Fruit fly (Drosophila melanogaster) whole organism, embryonic: Measurements from ENCODE around the gene RapGAP1.

Experiments used
- B-H2 ChIP-seq: fragments of 200-800 bp; sonication (Bioruptor generic); optimal IDR thresholded peaks from 2 replicates; lab custom pipeline; 2018; ENCODE audit warnings: missing biosample characterization, mild to moderate bottlenecking, missing genetic modification characterization
- CG10147 ChIP-seq: fragments of 200-800 bp; sonication (Bioruptor generic); optimal IDR thresholded peaks from 2 replicates; lab custom pipeline; 2019; ENCODE audit warnings: missing biosample characterization, mild to moderate bottlenecking, missing genetic modification characterization, moderate library complexity
- CG10543 ChIP-seq: fragments of 200-800 bp; sonication (Bioruptor generic); optimal IDR thresholded peaks from 3 replicates; lab custom pipeline; 2017; ENCODE audit warnings: missing biosample characterization, mild to moderate bottlenecking, missing genetic modification characterization, moderate library complexity
- CG11093 ChIP-seq: fragments of 200-800 bp; sonication (Bioruptor generic); IDR thresholded peaks from 3 replicates; pipeline ENCODE4 v1.3.6; 2022; ENCODE audit warnings: missing biosample characterization, missing genetic modification characterization
- CG11456 ChIP-seq: fragments of 200-800 bp; sonication (Bioruptor generic); IDR thresholded peaks from 3 replicates; pipeline ENCODE4 v1.3.6; 2022; ENCODE audit warnings: missing biosample characterization, missing genetic modification characterization
- CG12219 ChIP-seq: fragments of 200-800 bp; sonication (Bioruptor generic); optimal IDR thresholded peaks from 3 replicates; lab custom pipeline; 2018; ENCODE audit warnings: missing biosample characterization, mild to moderate bottlenecking, missing genetic modification characterization
- CG1233 ChIP-seq: fragments of 200-800 bp; sonication (Bioruptor generic); optimal IDR thresholded peaks from 4 replicates; lab custom pipeline; 2018; ENCODE audit warnings: missing biosample characterization, mild to moderate bottlenecking, missing genetic modification characterization
- CG13296 ChIP-seq: fragments of 200-800 bp; sonication (Bioruptor generic); optimal IDR thresholded peaks from 3 replicates; lab custom pipeline; 2018; ENCODE audit warnings: missing biosample characterization, mild to moderate bottlenecking, missing genetic modification characterization
- CG15011 ChIP-seq: fragments of 200-800 bp; sonication (Bioruptor generic); optimal IDR thresholded peaks from 3 replicates; lab custom pipeline; 2018; ENCODE audit warnings: missing biosample characterization, mild to moderate bottlenecking, missing genetic modification characterization
- CG1529 ChIP-seq: fragments of 200-800 bp; sonication (Bioruptor generic); optimal IDR thresholded peaks from 3 replicates; lab custom pipeline; 2018; ENCODE audit warnings: missing biosample characterization, missing genetic modification characterization
- CG2712 ChIP-seq: fragments of 200-800 bp; optimal IDR thresholded peaks from 3 replicates; lab custom pipeline; 2019; ENCODE audit warnings: missing biosample characterization, mild to moderate bottlenecking, missing genetic modification characterization, moderate library complexity
- CG30431 ChIP-seq: fragments of 200-800 bp; sonication (Bioruptor generic); optimal IDR thresholded peaks from 2 replicates; lab custom pipeline; 2017; ENCODE audit warnings: missing biosample characterization, missing genetic modification characterization
- CG3838 ChIP-seq: fragments of 200-800 bp; sonication (Bioruptor generic); optimal IDR thresholded peaks from 3 replicates; lab custom pipeline; 2016; ENCODE audit warnings: missing biosample characterization, missing genetic modification characterization
- CG43689 ChIP-seq: fragments of 200-800 bp; sonication (Bioruptor generic); IDR thresholded peaks from 2 replicates; pipeline ENCODE4 v1.3.6; 2022; ENCODE audit warnings: missing biosample characterization, missing genetic modification characterization
- CG7271 ChIP-seq: fragments of 200-800 bp; sonication (Bioruptor generic); optimal IDR thresholded peaks from 2 replicates; lab custom pipeline; 2018; ENCODE audit warnings: missing biosample characterization, mild to moderate bottlenecking, missing genetic modification characterization, moderate library complexity
- CG8924 ChIP-seq: fragments of 200-800 bp; optimal IDR thresholded peaks from 3 replicates; lab custom pipeline; 2019; ENCODE audit warnings: missing biosample characterization, mild to moderate bottlenecking, missing genetic modification characterization, moderate library complexity
- CG9609 ChIP-seq: fragments of 200-800 bp; sonication (Bioruptor generic); optimal IDR thresholded peaks from 3 replicates; lab custom pipeline; 2016; ENCODE audit warnings: missing biosample characterization, missing genetic modification characterization
- CG9876 ChIP-seq: fragments of 200-800 bp; sonication (Bioruptor generic); optimal IDR thresholded peaks from 2 replicates; lab custom pipeline; 2016; ENCODE audit warnings: missing biosample characterization, missing genetic modification characterization
- CHES-1-like ChIP-seq: fragments of 200-800 bp; sonication (Bioruptor generic); optimal IDR thresholded peaks from 2 replicates; lab custom pipeline; 2016; ENCODE audit warnings: missing biosample characterization, missing genetic modification characterization
- CoRest ChIP-seq: fragments of 200-800 bp; sonication (Bioruptor generic); optimal IDR thresholded peaks from 3 replicates; lab custom pipeline; 2018; ENCODE audit warnings: missing biosample characterization, mild to moderate bottlenecking, missing genetic modification characterization, moderate library complexity
- Fer3 ChIP-seq: fragments of 200-800 bp; sonication (Bioruptor generic); optimal IDR thresholded peaks from 2 replicates; lab custom pipeline; 2018; ENCODE audit warnings: missing biosample characterization, mild to moderate bottlenecking, missing genetic modification characterization, moderate library complexity
- Hey ChIP-seq: fragments of 200-800 bp; sonication (Bioruptor generic); optimal IDR thresholded peaks from 3 replicates; lab custom pipeline; 2018; ENCODE audit warnings: missing biosample characterization, mild to moderate bottlenecking, missing genetic modification characterization
- HmgZ ChIP-seq: fragments of 200-800 bp; sonication (Bioruptor generic); optimal IDR thresholded peaks from 2 replicates; lab custom pipeline; 2018; ENCODE audit warnings: missing biosample characterization, mild to moderate bottlenecking, missing genetic modification characterization
- Lhr ChIP-seq: fragments of 200-800 bp; sonication (Bioruptor generic); optimal IDR thresholded peaks from 3 replicates; lab custom pipeline; 2017; ENCODE audit warnings: mild to moderate bottlenecking, missing biosample characterization, missing genetic modification reagents, missing genetic modification characterization
- NC2β ChIP-seq: fragments of 200-800 bp; sonication (Bioruptor generic); optimal IDR thresholded peaks from 2 replicates; lab custom pipeline; 2016; ENCODE audit warnings: missing biosample characterization, missing genetic modification characterization
- NK7.1 ChIP-seq: fragments of 200-800 bp; sonication (Bioruptor generic); optimal IDR thresholded peaks from 3 replicates; lab custom pipeline; 2016; ENCODE audit warnings: missing biosample characterization, missing genetic modification characterization
- Nf-YA ChIP-seq: fragments of 200-800 bp; sonication (Bioruptor generic); IDR thresholded peaks from 2 replicates; pipeline ENCODE4 v1.3.6; 2022; ENCODE audit warnings: missing biosample characterization, missing genetic modification characterization
- Nf-YB ChIP-seq: fragments of 200-800 bp; sonication (Bioruptor generic); optimal IDR thresholded peaks from 3 replicates; lab custom pipeline; 2019; ENCODE audit warnings: missing biosample characterization, mild to moderate bottlenecking, missing genetic modification characterization, moderate library complexity
- Oaz ChIP-seq: fragments of 200-800 bp; sonication (Bioruptor generic); IDR thresholded peaks from 2 replicates; pipeline ENCODE4 v1.3.6; 2022; ENCODE audit warnings: missing biosample characterization, missing genetic modification characterization
- Optix ChIP-seq: fragments of 200-800 bp; sonication (Bioruptor generic); IDR thresholded peaks from 3 replicates; pipeline ENCODE4 v1.3.6; 2022; ENCODE audit warnings: missing biosample characterization, missing genetic modification characterization
- Poxn ChIP-seq: fragments of 200-800 bp; sonication (Bioruptor generic); IDR thresholded peaks from 2 replicates; pipeline ENCODE4 v1.3.6; 2022; ENCODE audit warnings: missing biosample characterization, missing genetic modification characterization
- Sin3A ChIP-seq: fragments of >200 bp; optimal IDR thresholded peaks from 2 replicates; lab custom pipeline; 2018
- ab ChIP-seq: fragments of 200-800 bp; sonication (Bioruptor generic); optimal IDR thresholded peaks from 2 replicates; lab custom pipeline; 2016; ENCODE audit warnings: missing biosample characterization, missing genetic modification characterization
- ac ChIP-seq: fragments of 200-800 bp; sonication (Bioruptor generic); optimal IDR thresholded peaks from 3 replicates; lab custom pipeline; 2017; ENCODE audit warnings: missing biosample characterization, mild to moderate bottlenecking, missing genetic modification characterization
- br ChIP-seq: fragments of >200 bp; optimal IDR thresholded peaks from 2 replicates; lab custom pipeline; 2017
- dpn ChIP-seq, 2 experiments: fragments of 200-800 bp; sonication (Bioruptor generic); optimal IDR thresholded peaks; 3 replicates each; lab custom pipeline; 2016; ENCODE audit warnings: missing biosample characterization in 2 of 2, missing genetic modification characterization in 2 of 2
- fd3F ChIP-seq: fragments of 200-800 bp; sonication (Bioruptor generic); optimal IDR thresholded peaks from 2 replicates; lab custom pipeline; 2018; ENCODE audit warnings: missing biosample characterization, mild to moderate bottlenecking, missing genetic modification characterization, moderate library complexity
- ftz-f1 ChIP-seq: fragments of 200-800 bp; sonication (Bioruptor generic); optimal IDR thresholded peaks from 2 replicates; lab custom pipeline; 2016; ENCODE audit warnings: missing biosample characterization, missing genetic modification characterization
- gsb ChIP-seq: fragments of 200-800 bp; sonication (Bioruptor generic); IDR thresholded peaks from 2 replicates; pipeline ENCODE4 v1.3.6; 2022; ENCODE audit warnings: missing biosample characterization, missing genetic modification characterization
- hbn ChIP-seq: fragments of 200-800 bp; sonication (Bioruptor generic); IDR thresholded peaks from 2 replicates; pipeline ENCODE4 v1.3.6; 2022; ENCODE audit warnings: missing biosample characterization, missing genetic modification characterization; ENCODE audit not compliant: partially characterized antibody
- hth ChIP-seq: fragments of >200 bp; optimal IDR thresholded peaks from 2 replicates; lab custom pipeline; 2017; ENCODE audit warnings: inconsistent platforms
- kah ChIP-seq: fragments of 200-800 bp; sonication (Bioruptor generic); optimal IDR thresholded peaks from 2 replicates; lab custom pipeline; 2018; ENCODE audit warnings: missing biosample characterization, mild to moderate bottlenecking, missing genetic modification characterization
- lmd ChIP-seq: fragments of 200-800 bp; sonication (Bioruptor generic); IDR thresholded peaks from 2 replicates; pipeline ENCODE4 v1.3.6; 2022; ENCODE audit warnings: missing biosample characterization, missing genetic modification characterization
- mam ChIP-seq: fragments of 200-800 bp; sonication (Bioruptor generic); optimal IDR thresholded peaks from 3 replicates; lab custom pipeline; 2016; ENCODE audit warnings: missing biosample characterization, missing genetic modification characterization
- oc ChIP-seq: fragments of 200-800 bp; sonication (Bioruptor generic); optimal IDR thresholded peaks from 2 replicates; lab custom pipeline; 2018; ENCODE audit warnings: missing biosample characterization, mild to moderate bottlenecking, missing genetic modification characterization, moderate library complexity
- pb ChIP-seq: fragments of 200-800 bp; sonication (Bioruptor generic); optimal IDR thresholded peaks from 3 replicates; lab custom pipeline; 2016; ENCODE audit warnings: missing biosample characterization, missing genetic modification characterization
- scrt ChIP-seq: fragments of 200-800 bp; sonication (Bioruptor generic); optimal IDR thresholded peaks from 2 replicates; lab custom pipeline; 2018; ENCODE audit warnings: missing biosample characterization, mild to moderate bottlenecking, missing genetic modification characterization, moderate library complexity
- sisA ChIP-seq: fragments of 200-800 bp; sonication (Bioruptor generic); IDR thresholded peaks from 2 replicates; pipeline ENCODE4 v1.3.6; 2022; ENCODE audit warnings: missing biosample characterization, missing genetic modification characterization
- ssp ChIP-seq: fragments of 200-800 bp; sonication (Bioruptor generic); IDR thresholded peaks from 2 replicates; pipeline ENCODE4 v1.3.6; 2022; ENCODE audit warnings: missing biosample characterization, missing genetic modification characterization
- tup ChIP-seq: fragments of 200-800 bp; sonication (Bioruptor generic); optimal IDR thresholded peaks from 2 replicates; lab custom pipeline; 2016; ENCODE audit warnings: missing biosample characterization, mild to moderate bottlenecking, missing genetic modification characterization, moderate library complexity
- vfl ChIP-seq: fragments of 200-800 bp; sonication (Bioruptor generic); optimal IDR thresholded peaks from 2 replicates; lab custom pipeline; 2016; ENCODE audit warnings: missing biosample characterization, missing genetic modification characterization

RapGAP1 gene

dm6 chr2L:7530437-7531091 lies 48.2 kb downstream of the RapGAP1 start (continued):
- TF ChIP-seq hbn (GFP tag; lab: Robert Waterston, UW) = no peak
- peak; percentile 86 to 98 for TF ChIP-seq dpn (GFP tag; optimal IDR thresholded peaks at IDR 0.05; lab: Kevin White, UChicago)
- TF ChIP-seq scrt (GFP tag; lab: Kevin White, UChicago) = peak; percentile 96
- peak; percentile 92 for TF ChIP-seq Poxn (GFP tag; lab: Robert Waterston, UW)
- peak; percentile 99 for TF ChIP-seq CG1233
- TF ChIP-seq CG3838 (GFP tag; lab: Kevin White, UChicago) = peak; percentile 89
- TF ChIP-seq CG8924 (tag; lab: Kevin White, UChicago) = peak; percentile 99
- TF ChIP-seq CG30431 = peak; percentile 97
- peak; percentile 98 for TF ChIP-seq oc
- peak; percentile 99 for TF ChIP-seq CG10543 (GFP tag; lab: Kevin White, UChicago)
- peak; percentile 93 for TF ChIP-seq vfl
- peak; percentile 98 for TF ChIP-seq CG1529 (GFP tag; lab: Kevin White, UChicago)
- peak; percentile 63 for TF ChIP-seq CG9876 (GFP tag; lab: Kevin White, UChicago)
- peak; percentile 97 for TF ChIP-seq CG11093
- TF ChIP-seq ftz-f1 = peak; percentile 67
- TF ChIP-seq Optix (GFP tag; lab: Robert Waterston, UW) = peak; percentile 95
- TF ChIP-seq HmgZ = peak; percentile 98
- peak; percentile 98 for TF ChIP-seq lmd (GFP tag; lab: Robert Waterston, UW)
- no peak for TF ChIP-seq hth (lab: Kevin White, UChicago)
- TF ChIP-seq Lhr = peak; percentile 96
- TF ChIP-seq ac (GFP tag; lab: Kevin White, UChicago) = peak; percentile 97
- peak; percentile 99 for TF ChIP-seq CoRest (tag; lab: Kevin White, UChicago)
- peak; percentile 70 for TF ChIP-seq NC2β (GFP tag; lab: Kevin White, UChicago)
- TF ChIP-seq mam (GFP tag; lab: Kevin White, UChicago) = peak; percentile 82
- TF ChIP-seq kah = peak; percentile 96
- TF ChIP-seq CG7271 (tag; lab: Kevin White, UChicago) = peak; percentile 93
- TF ChIP-seq NK7.1 (GFP tag; lab: Kevin White, UChicago) = peak; percentile 79
- TF ChIP-seq ab (GFP tag; lab: Kevin White, UChicago) = peak; percentile 65
- peak; percentile 95 for TF ChIP-seq gsb (GFP tag; lab: Robert Waterston, UW)
- TF ChIP-seq fd3F (GFP tag; lab: Kevin White, UChicago) = peak; percentile 98
- TF ChIP-seq CG12219 (GFP tag; lab: Kevin White, UChicago) = peak; percentile 95
- TF ChIP-seq CG15011 (GFP tag; lab: Kevin White, UChicago) = peak; percentile 97
- TF ChIP-seq CG9609 (GFP tag; lab: Kevin White, UChicago) = peak; percentile 82
- TF ChIP-seq pb (GFP tag; lab: Kevin White, UChicago) = peak; percentile 77
- TF ChIP-seq CG2712 (tag; lab: Kevin White, UChicago) = peak; percentile 99
- peak; percentile 77 for TF ChIP-seq CHES-1-like (GFP tag; lab: Kevin White, UChicago)
- TF ChIP-seq CG10147 (GFP tag; lab: Kevin White, UChicago) = peak; percentile 98
- TF ChIP-seq CG11456 (GFP tag; lab: Robert Waterston, UW) = peak; percentile 94
- TF ChIP-seq CG13296 (GFP tag; lab: Kevin White, UChicago) = peak; percentile 99
- peak; percentile 92 for TF ChIP-seq ssp (GFP tag; lab: Robert Waterston, UW)
- peak; percentile 93 for TF ChIP-seq Nf-YA (GFP tag; lab: Robert Waterston, UW)
- TF ChIP-seq B-H2 (GFP tag; lab: Kevin White, UChicago) = peak; percentile 98
- peak; percentile 96 for TF ChIP-seq Oaz (GFP tag; lab: Robert Waterston, UW)
- peak; percentile 88 for TF ChIP-seq CG43689 (GFP tag; lab: Robert Waterston, UW)
- TF ChIP-seq Fer3 = peak; percentile 98
- TF ChIP-seq Nf-YB (GFP tag; lab: Kevin White, UChicago) = peak; percentile 90
- TF ChIP-seq Hey = peak; percentile 81
- peak; percentile 97 for TF ChIP-seq sisA (GFP tag; lab: Robert Waterston, UW)
- no peak for TF ChIP-seq br (lab: Kevin White, UChicago)
- TF ChIP-seq Sin3A (lab: Kevin White, UChicago) = peak; percentile 6
- peak; percentile 88 for TF ChIP-seq tup (GFP tag; lab: Kevin White, UChicago)
